Worm (Caenorhabditis elegans) whole organism, L4 larva: ENCODE results near the gene pals-16.
A peak's percentile ranks its signal among the peaks of the same experiment; 100 is the strongest.

ENCODE experiments used
- F44E2.7 ChIP-seq: fragments of 200-800 bp; sonication (Bioruptor generic); IDR thresholded peaks from 2 replicates; pipeline ENCODE4 v2.1.2; 2022; ENCODE audit warnings: missing genetic modification characterization, missing compliant biosample characterization
- aha-1 ChIP-seq: fragments of 150-350 bp; peaks from one replicate; lab custom pipeline; 2014; ENCODE audit warnings: missing biosample characterization, missing genetic modification characterization
- ama-1 ChIP-seq: fragments of 150-350 bp; optimal IDR thresholded peaks from 2 replicates; lab custom pipeline; 2014; ENCODE audit warnings: inconsistent platforms, mixed read lengths
- ces-1 ChIP-seq: fragments of 150-350 bp; sonication (generic microtip); optimal IDR thresholded peaks from 4 replicates; lab custom pipeline; 2014; ENCODE audit warnings: missing biosample characterization, missing genetic modification reagents, missing genetic modification characterization
- daf-16 ChIP-seq, 3 experiments: sonication (generic microtip); optimal IDR thresholded peaks; 2 replicates each; lab custom pipeline; 2016 to 2017; ENCODE audit warnings: missing genetic modification characterization in 3 of 3, missing genetic modification reagents in 3 of 3, mild to moderate bottlenecking in 2 of 3, missing compliant biosample characterization in 2 of 3, missing biosample characterization in 1 of 3, moderate library complexity in 1 of 3
- dmd-6 ChIP-seq: fragments of 200-800 bp; sonication (Bioruptor generic); IDR thresholded peaks from 2 replicates; pipeline ENCODE4 v1.3.6; 2022; ENCODE audit warnings: missing genetic modification reagents, missing genetic modification characterization, missing compliant biosample characterization
- egl-27 ChIP-seq: sonication (generic microtip); optimal IDR thresholded peaks from 3 replicates; lab custom pipeline; 2017; ENCODE audit warnings: missing biosample characterization, missing genetic modification reagents, missing genetic modification characterization
- jun-1 ChIP-seq: fragments of 150-350 bp; optimal IDR thresholded peaks from 2 replicates; lab custom pipeline; 2014; ENCODE audit warnings: missing biosample characterization, missing genetic modification reagents, missing genetic modification characterization
- lin-39 ChIP-seq: fragments of 150-350 bp; optimal IDR thresholded peaks from 2 replicates; lab custom pipeline; 2014; ENCODE audit warnings: missing biosample characterization, missing genetic modification reagents, missing genetic modification characterization
- mes-2 ChIP-seq: sonication (generic microtip); optimal IDR thresholded peaks from 2 replicates; lab custom pipeline; 2016; ENCODE audit warnings: missing genotype, mild to moderate bottlenecking, missing genetic modification characterization, missing compliant biosample characterization; ENCODE audit not compliant: poor library complexity, severe bottlenecking
- nhr-102 ChIP-seq: sonication (generic microtip); optimal IDR thresholded peaks from 2 replicates; lab custom pipeline; 2016; ENCODE audit warnings: mild to moderate bottlenecking, missing genetic modification characterization, moderate library complexity, missing compliant biosample characterization
- nhr-111 ChIP-seq: fragments of 200-800 bp; sonication (Bioruptor generic); optimal IDR thresholded peaks from 2 replicates; lab custom pipeline; 2018; ENCODE audit warnings: mild to moderate bottlenecking, missing genetic modification characterization, missing compliant biosample characterization
- pha-4 ChIP-seq, 2 experiments: fragments of 150-350 bp in 1 of 2; fragments of 200-800 bp in 1 of 2; sonication (Bioruptor generic) in 1 of 2; IDR thresholded peaks in 1 of 2; optimal IDR thresholded peaks in 1 of 2; 2 replicates each; pipeline versions ENCODE4 v1.3.6 to Lab custom; 2014 to 2022; ENCODE audit warnings: missing genetic modification characterization in 2 of 2, missing genetic modification reagents in 2 of 2, missing biosample characterization in 1 of 2, missing compliant biosample characterization in 1 of 2
- unc-62 ChIP-seq, 3 experiments: fragments of 150-350 bp in 1 of 3; sonication (generic microtip); optimal IDR thresholded peaks in 2 of 3; peaks in 1 of 3; 1 replicate in 1 of 3; 2 replicates in 2 of 3; lab custom pipeline; 2014 to 2017; ENCODE audit warnings: missing biosample characterization in 3 of 3, missing genetic modification characterization in 3 of 3, missing genetic modification reagents in 3 of 3, missing genotype in 1 of 3

- TF ChIP-seq egl-27 (tag; lab: Kevin White, UChicago) (no peak), ces-1 (no peak), jun-1 (tag; lab: Kevin White, UChicago) (no peak), daf-16 (GFP tag; optimal IDR thresholded peaks at IDR 0.05; lab: Kevin White, UChicago) (no peak), daf-16 (tag; optimal IDR thresholded peaks at IDR 0.05; lab: Kevin White, UChicago) (peak; percentile 58), pha-4 (GFP tag; IDR thresholded peaks at IDR 0.05; lab: Robert Waterston, UW) (no peak), pha-4 (tag; optimal IDR thresholded peaks at IDR 0.05; lab: Kevin White, UChicago) (no peak), lin-39 (tag; lab: Kevin White, UChicago) (no peak), ama-1 (lab: Kevin White, UChicago) (no peak), F44E2.7 (GFP tag; lab: Robert Waterston, UW) (no peak), nhr-102 (peak; percentile 58), dmd-6 (GFP tag; lab: Robert Waterston, UW) (peak; percentile 86), nhr-111 (no peak), unc-62 (GFP tag; optimal IDR thresholded peaks at IDR 0.05 in 1 of 2; lab: Kevin White, UChicago) (no peak), unc-62 (tag; optimal IDR thresholded peaks at IDR 0.05; lab: Kevin White, UChicago) (no peak), aha-1 (tag; lab: Kevin White, UChicago) (no peak), mes-2 (tag; lab: Kevin White, UChicago) (no peak)
Measured at ce11 chrIII:1392763-1393162, 7.0 kb upstream of the pals-16 start.
